Worm (Caenorhabditis elegans): ENCODE data around the gene unc-83.

DNA sequence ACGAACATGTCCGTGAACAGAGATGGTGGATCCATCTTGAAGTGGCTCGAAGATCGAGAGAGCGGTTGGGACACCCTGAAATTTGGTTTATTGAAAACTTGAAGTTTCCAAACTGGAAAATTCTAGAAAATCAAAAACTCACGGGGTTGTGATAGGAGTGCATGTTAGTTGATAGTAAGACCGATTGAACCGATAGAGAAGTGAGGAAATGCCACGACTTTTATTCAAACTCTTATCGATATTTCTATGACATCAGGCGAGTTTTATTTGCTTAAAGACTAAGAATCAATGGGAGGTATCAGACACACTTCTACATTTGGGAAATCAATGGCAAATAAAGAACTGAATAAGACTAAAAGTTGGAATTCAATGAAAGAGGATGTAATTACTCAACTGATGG is 24.0 kb downstream of the unc-83 start, which contains the start of gene lec-10:
- TF ChIP-seq ekl-4 (GFP tag; IDR thresholded peaks at IDR 0.05) (no peak), ets-4 (GFP tag; optimal IDR thresholded peaks at IDR 0.05) (no peak), snpc-4 (GFP tag; optimal IDR thresholded peaks at IDR 0.05) (no peak), snpc-4 (tag; optimal IDR thresholded peaks at IDR 0.05) (no peak), Y67H2A.10 (GFP tag; conservative IDR thresholded peaks at IDR 0.05) (no peak), sptf-2 (GFP tag; optimal IDR thresholded peaks at IDR 0.05) (no peak), Y56A3A.18 (GFP tag; IDR thresholded peaks at IDR 0.05) (no peak), madf-8 (GFP tag; conservative IDR thresholded peaks at IDR 0.05) (no peak), lin-35 (GFP tag; optimal IDR thresholded peaks at IDR 0.05) (no peak), B0336.3 (GFP tag; IDR thresholded peaks at IDR 0.05) (no peak), unc-62 (GFP tag; optimal IDR thresholded peaks at IDR 0.05) (no peak), aptf-2 (GFP tag; conservative IDR thresholded peaks at IDR 0.05) (no peak), ceh-91 (GFP tag; IDR thresholded peaks at IDR 0.05) (no peak), K12H6.12 (tag; optimal IDR thresholded peaks at IDR 0.05) (no peak), nfya-1 (tag; optimal IDR thresholded peaks at IDR 0.05; ENCODE audit: borderline replicate concordance, insufficient read depth) (no peak)

Data from whole organism, young adult.